Worm (Caenorhabditis elegans): ENCODE data around the gene wrt-3.

DNA sequence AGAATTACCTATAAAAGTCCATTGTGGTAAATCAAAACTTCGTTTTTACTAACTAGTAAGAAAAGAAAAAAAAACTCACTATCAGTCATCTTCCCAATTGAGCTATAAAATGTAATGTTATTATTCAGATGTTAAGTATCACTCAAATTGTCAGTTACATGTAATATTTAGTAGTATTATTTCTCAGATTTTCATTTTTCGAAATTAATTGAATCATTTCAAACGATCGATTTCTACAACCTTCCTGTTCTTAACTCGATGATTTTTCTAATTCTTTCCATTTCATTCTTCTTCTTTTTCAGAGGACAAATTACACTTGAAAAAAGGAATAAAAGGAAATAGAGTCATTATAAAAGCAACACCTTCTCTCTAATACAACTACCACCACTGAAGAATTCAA is 49.3 kb downstream of the wrt-3 start, which contains the start of gene F59B8.1:
- TF ChIP-seq med-1 (GFP tag; optimal IDR thresholded peaks at IDR 0.05; ENCODE audit: insufficient read depth) (no peak), tab-1 (GFP tag; IDR thresholded peaks at IDR 0.05) (no peak), T22C8.4 (GFP tag; IDR thresholded peaks at IDR 0.05) (no peak), cog-1 (tag; optimal IDR thresholded peaks at IDR 0.05) (no peak), ztf-29 (GFP tag; IDR thresholded peaks at IDR 0.05) (no peak), flt-1 (GFP tag; IDR thresholded peaks at IDR 0.05) (no peak), ref-1 (GFP tag; conservative IDR thresholded peaks at IDR 0.05) (no peak)
